Fruit fly (Drosophila melanogaster) whole organism, pupa: ENCODE results near the gene CG3123.

ENCODE experiments used
- CG32121 ChIP-seq: fragments of 200-800 bp; sonication (Bioruptor generic); IDR thresholded peaks from 2 replicates; pipeline ENCODE4 v1.3.6; 2022; ENCODE audit warnings: missing biosample characterization, missing genetic modification characterization
- CG8159 ChIP-seq: fragments of 200-800 bp; sonication (Bioruptor generic); optimal IDR thresholded peaks from 3 replicates; lab custom pipeline; 2018; ENCODE audit warnings: missing biosample characterization, mild to moderate bottlenecking, missing genetic modification characterization, moderate library complexity

dm6 chr2L:2864601-2865000 lies 39.3 kb upstream of the CG3123 start:
- TF ChIP-seq CG8159 (tag; lab: Kevin White, UChicago) (no peak), CG32121 (GFP tag; lab: Robert Waterston, UW) (no peak)
